Worm (Caenorhabditis elegans) whole organism, L1 larva: ENCODE results near the gene srt-63.
A peak's percentile ranks its signal among the peaks of the same experiment; 100 is the strongest.

Experiments
- F16B12.6 ChIP-seq: fragments of 150-350 bp; optimal IDR thresholded peaks from 2 replicates; lab custom pipeline; 2014; ENCODE audit warnings: missing biosample characterization, missing genetic modification characterization
- aly-2 ChIP-seq: fragments of 150-350 bp; optimal IDR thresholded peaks from 2 replicates; lab custom pipeline; 2014; ENCODE audit warnings: missing biosample characterization, missing genetic modification characterization
- ama-1 ChIP-seq: fragments of 150-350 bp; optimal IDR thresholded peaks from 2 replicates; lab custom pipeline; 2014
- blmp-1 ChIP-seq: fragments of 150-350 bp; optimal IDR thresholded peaks from 2 replicates; lab custom pipeline; 2014; ENCODE audit warnings: missing biosample characterization, missing genetic modification characterization
- ceh-82 ChIP-seq, 3 experiments: fragments of 150-350 bp in 1 of 3; sonication (generic microtip) in 2 of 3; optimal IDR thresholded peaks; 2 replicates each; lab custom pipeline; 2014 to 2017; ENCODE audit warnings: missing biosample characterization in 3 of 3, missing genetic modification characterization in 3 of 3
- ceh-90 ChIP-seq: sonication (generic microtip); optimal IDR thresholded peaks from 2 replicates; lab custom pipeline; 2016; ENCODE audit warnings: missing genetic modification characterization, missing compliant biosample characterization
- dpl-1 ChIP-seq, 3 experiments: fragments of 150-350 bp in 2 of 3; sonication (generic microtip) in 1 of 3; optimal IDR thresholded peaks; 2 replicates each; lab custom pipeline; 2014 to 2017; ENCODE audit warnings: missing biosample characterization in 3 of 3, missing genetic modification characterization in 3 of 3, missing genetic modification reagents in 3 of 3
- dsc-1 ChIP-seq: sonication (generic microtip); optimal IDR thresholded peaks from 2 replicates; lab custom pipeline; 2016; ENCODE audit warnings: mild to moderate bottlenecking, missing genetic modification characterization, missing compliant biosample characterization
- efl-1 ChIP-seq, 4 experiments: fragments of 150-350 bp; optimal IDR thresholded peaks in 3 of 4; peaks in 1 of 4; 1 replicate in 1 of 4; 2 replicates in 3 of 4; lab custom pipeline; 2014; ENCODE audit warnings: missing biosample characterization in 2 of 4, missing genetic modification characterization in 2 of 4, missing genetic modification reagents in 2 of 4
- ets-5 ChIP-seq: fragments of 200-800 bp; sonication (Bioruptor generic); IDR thresholded peaks from 2 replicates; pipeline ENCODE4 v1.3.6; 2022; ENCODE audit warnings: missing genetic modification characterization, missing compliant biosample characterization
- fkh-10 ChIP-seq: sonication (generic microtip); optimal IDR thresholded peaks from 2 replicates; lab custom pipeline; 2017; ENCODE audit warnings: missing biosample characterization, missing genetic modification reagents, missing genetic modification characterization
- fkh-4 ChIP-seq: sonication (generic microtip); optimal IDR thresholded peaks from 2 replicates; lab custom pipeline; 2016; ENCODE audit warnings: missing compliant biosample characterization, missing genetic modification characterization, borderline replicate concordance
- fos-1 ChIP-seq: fragments of 150-350 bp; optimal IDR thresholded peaks from 2 replicates; lab custom pipeline; 2014; ENCODE audit warnings: missing biosample characterization, missing genetic modification characterization
- grh-1 ChIP-seq: fragments of 200-800 bp; sonication (Bioruptor generic); IDR thresholded peaks from 2 replicates; pipeline ENCODE4 v1.3.6; 2022; ENCODE audit warnings: missing genetic modification reagents, missing genetic modification characterization, missing compliant biosample characterization
- lin-14 ChIP-seq: fragments of 200-800 bp; sonication (Bioruptor generic); optimal IDR thresholded peaks from 2 replicates; lab custom pipeline; 2018; ENCODE audit warnings: mild to moderate bottlenecking, missing genetic modification characterization, moderate library complexity, missing compliant biosample characterization
- lir-3 ChIP-seq: sonication (generic microtip); optimal IDR thresholded peaks from 2 replicates; lab custom pipeline; 2016; ENCODE audit warnings: mild to moderate bottlenecking, missing genetic modification characterization, moderate library complexity, missing compliant biosample characterization; ENCODE audit not compliant: poor library complexity
- lsy-2 ChIP-seq, 2 experiments: fragments of 150-350 bp; optimal IDR thresholded peaks; 2 replicates each; lab custom pipeline; 2014; ENCODE audit warnings: missing biosample characterization in 2 of 2, missing genetic modification characterization in 2 of 2
- mdl-1 ChIP-seq, 2 experiments: fragments of 150-350 bp; optimal IDR thresholded peaks; 2 replicates each; lab custom pipeline; 2014 to 2017; ENCODE audit warnings: missing biosample characterization in 2 of 2, missing genetic modification characterization in 2 of 2, inconsistent platforms in 1 of 2
- mep-1 ChIP-seq: fragments of 150-350 bp; optimal IDR thresholded peaks from 2 replicates; lab custom pipeline; 2014; ENCODE audit warnings: missing biosample characterization, missing genetic modification characterization
- nhr-11 ChIP-seq: fragments of 150-350 bp; optimal IDR thresholded peaks from 2 replicates; lab custom pipeline; 2014; ENCODE audit warnings: missing biosample characterization, missing genetic modification characterization
- nhr-12 ChIP-seq: sonication (generic microtip); optimal IDR thresholded peaks from 2 replicates; lab custom pipeline; 2017; ENCODE audit warnings: missing biosample characterization, missing genetic modification characterization
- nhr-19 ChIP-seq: fragments of 200-800 bp; sonication (Bioruptor generic); conservative IDR thresholded peaks from 2 replicates; pipeline ENCODE4 v1.3.6; 2022; ENCODE audit warnings: missing genetic modification characterization, missing compliant biosample characterization
- nhr-20 ChIP-seq: sonication (generic microtip); optimal IDR thresholded peaks from 2 replicates; lab custom pipeline; 2016; ENCODE audit warnings: mild to moderate bottlenecking, missing genetic modification characterization, missing compliant biosample characterization
- nhr-237 ChIP-seq: fragments of 150-350 bp; optimal IDR thresholded peaks from 2 replicates; lab custom pipeline; 2014; ENCODE audit warnings: missing biosample characterization, missing genetic modification characterization
- nhr-71 ChIP-seq: sonication (generic microtip); optimal IDR thresholded peaks from 2 replicates; lab custom pipeline; 2016; ENCODE audit warnings: mild to moderate bottlenecking, missing genetic modification characterization, moderate library complexity, missing compliant biosample characterization
- nhr-76 ChIP-seq: sonication (generic microtip); optimal IDR thresholded peaks from 2 replicates; lab custom pipeline; 2017; ENCODE audit warnings: missing biosample characterization, missing genetic modification characterization
- nhr-77 ChIP-seq: fragments of 150-350 bp; optimal IDR thresholded peaks from 2 replicates; lab custom pipeline; 2014; ENCODE audit warnings: missing biosample characterization, missing genetic modification characterization
- nhr-90 ChIP-seq: sonication (generic microtip); optimal IDR thresholded peaks from 2 replicates; lab custom pipeline; 2016; ENCODE audit warnings: mild to moderate bottlenecking, missing genetic modification characterization, missing compliant biosample characterization; ENCODE audit not compliant: poor library complexity
- pqm-1 ChIP-seq: sonication (generic microtip); optimal IDR thresholded peaks from 3 replicates; lab custom pipeline; 2017; ENCODE audit warnings: missing biosample characterization, missing genetic modification characterization
- rnt-1 ChIP-seq: sonication (generic microtip); optimal IDR thresholded peaks from 2 replicates; lab custom pipeline; 2016; ENCODE audit warnings: mild to moderate bottlenecking, missing genetic modification characterization, moderate library complexity, missing compliant biosample characterization
- snpc-4 ChIP-seq: fragments of 150-350 bp; optimal IDR thresholded peaks from 2 replicates; lab custom pipeline; 2014; ENCODE audit warnings: missing biosample characterization, missing genetic modification characterization
- snu-23 ChIP-seq: sonication (generic microtip); optimal IDR thresholded peaks from 2 replicates; lab custom pipeline; 2016; ENCODE audit warnings: missing genetic modification characterization, missing compliant biosample characterization
- sox-4 ChIP-seq: sonication (generic microtip); optimal IDR thresholded peaks from 2 replicates; lab custom pipeline; 2016; ENCODE audit warnings: missing genetic modification characterization, missing compliant biosample characterization
- sup-37 ChIP-seq: fragments of 200-800 bp; sonication (Bioruptor generic); optimal IDR thresholded peaks from 2 replicates; lab custom pipeline; 2018; ENCODE audit warnings: mild to moderate bottlenecking, missing genetic modification characterization, missing compliant biosample characterization
- swsn-7 ChIP-seq: sonication (generic microtip); optimal IDR thresholded peaks from 2 replicates; lab custom pipeline; 2016; ENCODE audit warnings: missing genetic modification characterization, missing compliant biosample characterization
- tlp-1 ChIP-seq: fragments of 150-350 bp; optimal IDR thresholded peaks from 2 replicates; lab custom pipeline; 2014; ENCODE audit warnings: missing biosample characterization, missing genetic modification characterization
- unc-130 ChIP-seq: fragments of 150-350 bp; optimal IDR thresholded peaks from 2 replicates; lab custom pipeline; 2017; ENCODE audit warnings: missing biosample characterization, missing genetic modification characterization, inconsistent platforms
- unc-30 ChIP-seq: sonication (generic microtip); optimal IDR thresholded peaks from 2 replicates; lab custom pipeline; 2017; ENCODE audit warnings: missing biosample characterization, missing genetic modification characterization
- unc-62 ChIP-seq: fragments of 150-350 bp; optimal IDR thresholded peaks from 2 replicates; lab custom pipeline; 2014; ENCODE audit warnings: missing biosample characterization, missing genetic modification reagents, missing genetic modification characterization
- zag-1 ChIP-seq: fragments of 150-350 bp; optimal IDR thresholded peaks from 2 replicates; lab custom pipeline; 2014; ENCODE audit warnings: missing biosample characterization, missing genetic modification characterization
- ztf-11 ChIP-seq, 2 experiments: sonication (generic microtip); optimal IDR thresholded peaks; 2 replicates each; lab custom pipeline; 2016 to 2017; ENCODE audit warnings: missing genetic modification characterization in 2 of 2, missing biosample characterization in 1 of 2, missing compliant biosample characterization in 1 of 2

Gene srt-63

ce11 chrV:3284629-3285028 lies 28.7 kb upstream of the srt-63 start, which contains the start of gene F35F10.5:
Gene F35F10.5, plus strand, starts transcription at chrV:3284929.
- TF ChIP-seq snpc-4 (tag; lab: Kevin White, UChicago) (no peak), nhr-90 (tag; lab: Kevin White, UChicago) (no peak), nhr-237 (tag; lab: Kevin White, UChicago) (no peak), nhr-71 (no peak), mep-1 (no peak), ceh-82 (tag; optimal IDR thresholded peaks at IDR 0.05; lab: Kevin White, UChicago) (no peak), sox-4 (tag; lab: Kevin White, UChicago) (no peak), aly-2 (no peak), fkh-10 (GFP tag; lab: Kevin White, UChicago) (no peak), unc-30 (no peak), fkh-4 (tag; lab: Kevin White, UChicago) (no peak), unc-62 (no peak), ama-1 (no peak), lsy-2 (tag; optimal IDR thresholded peaks at IDR 0.05; lab: Kevin White, UChicago) (no peak), sup-37 (GFP tag; lab: Kevin White, UChicago) (no peak), dsc-1 (tag; lab: Kevin White, UChicago) (no peak), nhr-19 (GFP tag; lab: Robert Waterston, UW) (no peak), pqm-1 (no peak), nhr-76 (no peak), ets-5 (GFP tag; lab: Robert Waterston, UW) (no peak)

- TF ChIP-seq nhr-77 (tag; lab: Kevin White, UChicago) = no peak
- no peak for TF ChIP-seq nhr-11 (tag; lab: Kevin White, UChicago)
Observed at ce11 chrV:3282957-3283356, 27.0 kb upstream of the srt-63 start, which contains the start of gene str-64. Gene str-64, plus strand, starts transcription at chrV:3283257.

ce11 chrV:3281523-3281922 lies 25.6 kb upstream of the srt-63 start, which contains the start of gene T28A11.25:
Gene T28A11.25, plus strand, starts transcription at chrV:3281823.
- no peak for TF ChIP-seq ceh-90
- peak; percentile 16 for TF ChIP-seq rnt-1 (tag; lab: Kevin White, UChicago)
- TF ChIP-seq F16B12.6 = no peak

- TF ChIP-seq rnt-1 (tag; lab: Kevin White, UChicago) (peak; percentile 44), nhr-19 (GFP tag; lab: Robert Waterston, UW) (peak; percentile 14; the same call in 1 of the 2 replicates), lin-14 (GFP tag; lab: Kevin White, UChicago) (peak; percentile 42), efl-1 (optimal IDR thresholded peaks at IDR 0.05; lab: Kevin White, UChicago) (no peak), efl-1 (GFP tag; optimal IDR thresholded peaks at IDR 0.05 in 1 of 2; lab: Kevin White, UChicago) (peak in 1 of 2 experiments; percentile 53), fos-1 (tag; lab: Kevin White, UChicago) (no peak), zag-1 (no peak), ztf-11 (tag; optimal IDR thresholded peaks at IDR 0.05; lab: Kevin White, UChicago) (no peak), nhr-71 (peak; percentile 56)
Observed at ce11 chrV:3280009-3280408, 24.1 kb upstream of the srt-63 start, which contains the start of gene T28A11.2. Gene T28A11.2, plus strand, starts transcription at chrV:3280379.

- TF ChIP-seq nhr-71 = peak; percentile 35
- TF ChIP-seq unc-62 = no peak
- TF ChIP-seq lin-14 (GFP tag; lab: Kevin White, UChicago) = peak; percentile 53
- no peak for TF ChIP-seq tlp-1 (tag; lab: Kevin White, UChicago)
- peak; percentile 65 for TF ChIP-seq rnt-1 (tag; lab: Kevin White, UChicago)
Observed at ce11 chrV:3279138-3279537, 23.2 kb upstream of the srt-63 start.

ce11 chrV:3278101-3278639 lies 22.2 kb upstream of the srt-63 start, which contains the start of gene fbxa-64:
Gene fbxa-64, minus strand, starts transcription at chrV:3278151.
- TF ChIP-seq nhr-20 (tag; lab: Kevin White, UChicago) = peak; percentile 10
- TF ChIP-seq lir-3 (tag; lab: Kevin White, UChicago) = no peak
- TF ChIP-seq blmp-1 (tag; lab: Kevin White, UChicago) = peak; percentile 14
- TF ChIP-seq unc-130 (tag; lab: Kevin White, UChicago) = no peak
- no peak for TF ChIP-seq grh-1 (GFP tag; lab: Robert Waterston, UW)
- peak; percentile 44 for TF ChIP-seq snu-23
- TF ChIP-seq aly-2 = no peak
- peak; percentile 21 for TF ChIP-seq nhr-71
- no peak for TF ChIP-seq nhr-237 (tag; lab: Kevin White, UChicago)
- no peak for TF ChIP-seq nhr-12 (tag; lab: Kevin White, UChicago)
- TF ChIP-seq mdl-1 (tag; optimal IDR thresholded peaks at IDR 0.05; lab: Kevin White, UChicago) = no peak
- TF ChIP-seq nhr-19 (GFP tag; lab: Robert Waterston, UW) = no peak
- TF ChIP-seq lsy-2 (tag; optimal IDR thresholded peaks at IDR 0.05; lab: Kevin White, UChicago) = peak in 1 of 2 experiments; percentile 2
- TF ChIP-seq efl-1 (optimal IDR thresholded peaks at IDR 0.05; lab: Kevin White, UChicago) = peak; percentile 24 to 38
- TF ChIP-seq efl-1 (GFP tag; optimal IDR thresholded peaks at IDR 0.05 in 1 of 2; lab: Kevin White, UChicago) = peak; percentile 39 to 94
- TF ChIP-seq mep-1 = peak; percentile 50
- no peak for TF ChIP-seq sup-37 (GFP tag; lab: Kevin White, UChicago)
- TF ChIP-seq dpl-1 (GFP tag; optimal IDR thresholded peaks at IDR 0.05; lab: Kevin White, UChicago) = peak in 2 of 3 experiments; percentile 26 to 53
- peak; percentile 7 for TF ChIP-seq swsn-7 (tag; lab: Kevin White, UChicago)
- peak; percentile 83 for TF ChIP-seq F16B12.6
